Worm (Caenorhabditis elegans) whole organism, L4 larva: ENCODE results near the gene ekl-5.
A peak's percentile ranks its signal among the peaks of the same experiment; 100 is the strongest.

ENCODE experiments used
- Y5F2A.4 ChIP-seq: fragments of 200-800 bp; sonication (Bioruptor generic); optimal IDR thresholded peaks from 2 replicates; lab custom pipeline; 2018; ENCODE audit warnings: mild to moderate bottlenecking, missing genetic modification characterization, missing compliant biosample characterization
- ZK546.5 ChIP-seq, 2 experiments: sonication (generic microtip); optimal IDR thresholded peaks; 2 replicates each; lab custom pipeline; 2017; ENCODE audit warnings: missing biosample characterization in 2 of 2, missing genetic modification characterization in 2 of 2
- aha-1 ChIP-seq: fragments of 150-350 bp; peaks from one replicate; lab custom pipeline; 2014; ENCODE audit warnings: missing biosample characterization, missing genetic modification characterization
- ceh-20 ChIP-seq: fragments of 200-800 bp; sonication (Bioruptor generic); IDR thresholded peaks from 2 replicates; pipeline ENCODE4 v1.3.6; 2022; ENCODE audit warnings: missing genetic modification reagents, missing genetic modification characterization, missing compliant biosample characterization
- ces-1 ChIP-seq: fragments of 150-350 bp; sonication (generic microtip); optimal IDR thresholded peaks from 4 replicates; lab custom pipeline; 2014; ENCODE audit warnings: missing biosample characterization, missing genetic modification reagents, missing genetic modification characterization
- cey-2 ChIP-seq: sonication (generic microtip); optimal IDR thresholded peaks from 3 replicates; lab custom pipeline; 2017; ENCODE audit warnings: missing genetic modification characterization, mild to moderate bottlenecking, missing compliant biosample characterization, antibody characterized with exemption, borderline replicate concordance; ENCODE audit not compliant: insufficient read depth
- daf-16 ChIP-seq, 3 experiments: sonication (generic microtip); optimal IDR thresholded peaks; 2 replicates each; lab custom pipeline; 2016 to 2017; ENCODE audit warnings: missing genetic modification characterization in 3 of 3, missing genetic modification reagents in 3 of 3, mild to moderate bottlenecking in 2 of 3, missing compliant biosample characterization in 2 of 3, missing biosample characterization in 1 of 3, moderate library complexity in 1 of 3
- daf-19 ChIP-seq: fragments of 200-800 bp; sonication (Bioruptor generic); conservative IDR thresholded peaks from 2 replicates; pipeline ENCODE4 v1.3.6; 2022; ENCODE audit warnings: missing genetic modification characterization, missing compliant biosample characterization
- dmd-6 ChIP-seq: fragments of 200-800 bp; sonication (Bioruptor generic); IDR thresholded peaks from 2 replicates; pipeline ENCODE4 v1.3.6; 2022; ENCODE audit warnings: missing genetic modification reagents, missing genetic modification characterization, missing compliant biosample characterization
- duxl-1 ChIP-seq: sonication (generic microtip); optimal IDR thresholded peaks from 2 replicates; lab custom pipeline; 2016; ENCODE audit warnings: mild to moderate bottlenecking, missing genetic modification characterization, moderate library complexity, missing compliant biosample characterization; ENCODE audit not compliant: poor library complexity
- dve-1 ChIP-seq: sonication (generic microtip); optimal IDR thresholded peaks from 2 replicates; lab custom pipeline; 2017; ENCODE audit warnings: antibody characterized with exemption, mild to moderate bottlenecking, missing genetic modification characterization, missing compliant biosample characterization; ENCODE audit not compliant: insufficient read depth
- egl-43 ChIP-seq: fragments of 200-800 bp; sonication (Bioruptor generic); IDR thresholded peaks from 2 replicates; pipeline ENCODE4 v1.3.6; 2022; ENCODE audit warnings: missing genetic modification reagents, missing genetic modification characterization, missing compliant biosample characterization
- hlh-11 ChIP-seq: fragments of 200-800 bp; sonication (Bioruptor generic); optimal IDR thresholded peaks from 2 replicates; lab custom pipeline; 2018; ENCODE audit warnings: mild to moderate bottlenecking, missing genetic modification characterization, missing compliant biosample characterization
- hlh-30 ChIP-seq: sonication (generic microtip); optimal IDR thresholded peaks from 2 replicates; lab custom pipeline; 2017; ENCODE audit warnings: antibody characterized with exemption, mild to moderate bottlenecking, missing genetic modification characterization, missing compliant biosample characterization; ENCODE audit not compliant: insufficient read depth
- lin-39 ChIP-seq: fragments of 150-350 bp; optimal IDR thresholded peaks from 2 replicates; lab custom pipeline; 2014; ENCODE audit warnings: missing biosample characterization, missing genetic modification reagents, missing genetic modification characterization
- mdl-1 ChIP-seq, 2 experiments: fragments of 150-350 bp in 1 of 2; sonication (generic microtip) in 1 of 2; optimal IDR thresholded peaks; 2 replicates each; lab custom pipeline; 2014 to 2017; ENCODE audit warnings: missing biosample characterization in 2 of 2, missing genetic modification characterization in 2 of 2
- mdt-29 ChIP-seq: fragments of 200-800 bp; sonication (Bioruptor generic); IDR thresholded peaks from 2 replicates; pipeline ENCODE4 v1.3.6; 2022; ENCODE audit warnings: missing genetic modification reagents, missing genetic modification characterization, missing compliant biosample characterization
- nhr-10 ChIP-seq: fragments of 150-350 bp; optimal IDR thresholded peaks from 2 replicates; lab custom pipeline; 2014; ENCODE audit warnings: missing biosample characterization, missing genetic modification characterization
- nhr-11 ChIP-seq: fragments of 150-350 bp; optimal IDR thresholded peaks from 2 replicates; lab custom pipeline; 2014; ENCODE audit warnings: missing biosample characterization, missing genetic modification characterization
- nhr-25 ChIP-seq: sonication (generic microtip); optimal IDR thresholded peaks from 2 replicates; lab custom pipeline; 2017; ENCODE audit warnings: missing genetic modification characterization, mild to moderate bottlenecking, missing compliant biosample characterization, antibody characterized with exemption, moderate library complexity, borderline replicate concordance; ENCODE audit not compliant: insufficient read depth
- nhr-28 ChIP-seq: fragments of 150-350 bp; optimal IDR thresholded peaks from 2 replicates; lab custom pipeline; 2014; ENCODE audit warnings: missing biosample characterization, missing genetic modification characterization
- nhr-41 ChIP-seq: fragments of 200-800 bp; sonication (Bioruptor generic); IDR thresholded peaks from 2 replicates; pipeline ENCODE4 v1.3.6; 2022; ENCODE audit warnings: missing genetic modification reagents, missing genetic modification characterization, missing compliant biosample characterization
- php-3 ChIP-seq: fragments of 200-800 bp; sonication (Bioruptor generic); IDR thresholded peaks from 2 replicates; pipeline ENCODE4 v1.3.6; 2022; ENCODE audit warnings: missing genetic modification reagents, missing genetic modification characterization, missing compliant biosample characterization
- pqm-1 ChIP-seq: sonication (generic microtip); optimal IDR thresholded peaks from 2 replicates; lab custom pipeline; 2017; ENCODE audit warnings: missing biosample characterization, missing genetic modification characterization
- skn-1 ChIP-seq: fragments of 150-350 bp; optimal IDR thresholded peaks from 2 replicates; lab custom pipeline; 2014; ENCODE audit warnings: missing biosample characterization, missing genetic modification characterization
- spr-1 ChIP-seq: sonication (generic microtip); optimal IDR thresholded peaks from 2 replicates; lab custom pipeline; 2016; ENCODE audit warnings: mild to moderate bottlenecking, missing genetic modification characterization, missing compliant biosample characterization
- spr-3 ChIP-seq: fragments of 200-800 bp; sonication (Bioruptor generic); optimal IDR thresholded peaks from 2 replicates; lab custom pipeline; 2018; ENCODE audit warnings: mild to moderate bottlenecking, missing genetic modification characterization, missing compliant biosample characterization
- tra-1 ChIP-seq: fragments of 200-800 bp; sonication (Bioruptor generic); IDR thresholded peaks from 2 replicates; pipeline ENCODE4 v1.3.6; 2022; ENCODE audit warnings: missing genetic modification reagents, missing genetic modification characterization, missing compliant biosample characterization
- unc-130 ChIP-seq: sonication (generic microtip); optimal IDR thresholded peaks from 2 replicates; lab custom pipeline; 2016; ENCODE audit warnings: missing genetic modification reagents, missing genetic modification characterization, missing compliant biosample characterization
- unc-62 ChIP-seq, 3 experiments: fragments of 150-350 bp in 1 of 3; sonication (generic microtip); optimal IDR thresholded peaks in 2 of 3; peaks in 1 of 3; 1 replicate in 1 of 3; 2 replicates in 2 of 3; lab custom pipeline; 2014 to 2017; ENCODE audit warnings: missing biosample characterization in 3 of 3, missing genetic modification characterization in 3 of 3, missing genetic modification reagents in 3 of 3, missing genotype in 1 of 3
- zag-1 ChIP-seq: fragments of 150-350 bp; optimal IDR thresholded peaks from 2 replicates; lab custom pipeline; 2014; ENCODE audit warnings: missing biosample characterization, missing genetic modification characterization
- zip-11 ChIP-seq: fragments of 200-800 bp; sonication (Bioruptor generic); IDR thresholded peaks from 2 replicates; pipeline ENCODE4 v1.3.6; 2022; ENCODE audit warnings: missing genetic modification characterization, missing compliant biosample characterization
- ztf-11 ChIP-seq: fragments of 150-350 bp; optimal IDR thresholded peaks from 2 replicates; lab custom pipeline; 2014; ENCODE audit warnings: missing biosample characterization, missing genetic modification characterization

ekl-5 gene

DNA sequence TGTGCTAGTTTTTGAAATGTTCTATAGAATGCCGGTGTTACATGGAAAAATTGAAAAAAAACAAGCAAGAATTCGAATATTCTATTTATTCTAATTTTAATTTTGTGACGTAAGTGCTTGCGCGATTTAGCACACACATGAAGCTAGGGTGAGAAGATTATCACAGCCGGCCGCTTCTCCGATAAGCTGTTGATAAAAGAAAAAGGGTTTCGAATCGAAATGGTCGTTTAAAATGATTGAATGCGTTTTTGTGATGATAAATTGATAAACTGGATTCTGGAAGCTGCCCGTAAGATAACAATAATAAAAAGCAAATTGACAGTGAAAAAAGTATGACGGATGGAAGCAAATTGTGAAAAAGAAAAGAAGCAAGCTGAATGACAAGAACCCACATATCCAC lies 32.8 kb downstream of the ekl-5 start:
- peak; percentile 55 for TF ChIP-seq dve-1 (tag; lab: Kevin White, UChicago)
- TF ChIP-seq php-3 (GFP tag; lab: Robert Waterston, UW), result peak; percentile 88
- TF ChIP-seq Y5F2A.4 (GFP tag; lab: Kevin White, UChicago), result no peak
- no peak for TF ChIP-seq zag-1 (tag; lab: Kevin White, UChicago)
- peak; percentile 41 for TF ChIP-seq hlh-11 (tag; lab: Kevin White, UChicago)
- TF ChIP-seq spr-1 (tag; lab: Kevin White, UChicago), result no peak
- TF ChIP-seq daf-16 (GFP tag; optimal IDR thresholded peaks at IDR 0.05; lab: Kevin White, UChicago), result no peak
- TF ChIP-seq daf-16 (tag; optimal IDR thresholded peaks at IDR 0.05; lab: Kevin White, UChicago), result peak; percentile 36
- TF ChIP-seq dmd-6 (GFP tag; lab: Robert Waterston, UW), result peak; percentile 34; the same call in 1 of the 2 replicates

DNA sequence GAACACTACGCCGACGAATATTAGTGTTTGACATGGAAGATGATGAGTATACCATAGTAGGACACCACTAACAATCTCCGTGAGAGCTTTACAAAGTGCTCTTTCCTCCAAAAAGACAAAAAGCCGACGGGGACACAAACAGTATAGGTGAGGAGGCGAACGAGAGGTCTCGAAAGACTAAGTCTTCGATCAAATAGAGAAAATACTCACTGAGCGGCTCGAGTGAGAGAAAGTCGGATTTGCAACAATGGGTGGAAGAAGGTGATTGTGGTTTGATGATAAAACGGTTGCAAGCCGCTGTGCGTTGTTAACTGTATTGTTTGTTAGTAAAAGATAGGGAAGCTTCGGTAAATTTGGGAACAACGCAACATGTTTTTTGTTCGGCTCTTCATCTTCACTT lies 34.3 kb downstream of the ekl-5 start, which contains the start of gene hlb-1:
Gene hlb-1, minus strand, starts transcription at position 101 of the 400 bp plus-strand sequence.
- TF ChIP-seq unc-62 (GFP tag; optimal IDR thresholded peaks at IDR 0.05 in 1 of 2; lab: Kevin White, UChicago) (peak in 1 of 2 experiments; percentile 3), unc-62 (tag; optimal IDR thresholded peaks at IDR 0.05; lab: Kevin White, UChicago) (no peak), hlh-30 (tag; lab: Kevin White, UChicago) (no peak), ZK546.5 (tag; optimal IDR thresholded peaks at IDR 0.05; lab: Kevin White, UChicago) (no peak)

ce11 chrX:13881760-13882369 lies 35.1 kb downstream of the ekl-5 start:
- no peak for TF ChIP-seq daf-19
- TF ChIP-seq unc-130 (GFP tag; lab: Kevin White, UChicago), result no peak
- TF ChIP-seq duxl-1, result no peak
- no peak for TF ChIP-seq ztf-11
- peak; percentile 40 for TF ChIP-seq aha-1 (tag; lab: Kevin White, UChicago)

DNA sequence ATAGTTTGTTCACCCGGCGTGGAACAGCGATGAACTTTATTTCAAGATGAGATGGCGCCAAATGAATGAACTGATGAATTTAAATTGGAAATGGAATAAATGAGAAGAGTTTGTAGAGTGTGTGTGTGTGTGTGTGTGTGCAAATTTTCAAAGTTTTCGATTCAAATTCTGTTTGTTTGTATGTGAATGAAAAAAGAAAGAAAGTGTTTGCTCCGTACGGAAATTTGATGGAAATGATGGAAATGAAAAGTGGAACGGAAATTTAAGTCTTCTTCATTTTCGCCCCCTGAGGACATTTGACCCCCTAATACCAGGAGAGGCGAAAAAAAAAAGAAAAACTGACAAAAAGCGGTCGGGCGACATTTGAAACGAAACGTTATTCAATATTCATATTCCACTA lies 38.9 kb downstream of the ekl-5 start:
- no peak for TF ChIP-seq nhr-41 (GFP tag; lab: Robert Waterston, UW)
- TF ChIP-seq aha-1 (tag; lab: Kevin White, UChicago), result peak; percentile 92

- TF ChIP-seq pqm-1, result peak; percentile 15
- TF ChIP-seq unc-62 (GFP tag; optimal IDR thresholded peaks at IDR 0.05 in 1 of 2; lab: Kevin White, UChicago), result peak in 1 of 2 experiments; percentile 59
- no peak for TF ChIP-seq unc-62 (tag; optimal IDR thresholded peaks at IDR 0.05; lab: Kevin White, UChicago)
- no peak for TF ChIP-seq mdt-29 (GFP tag; lab: Robert Waterston, UW)
- no peak for TF ChIP-seq daf-16 (GFP tag; optimal IDR thresholded peaks at IDR 0.05; lab: Kevin White, UChicago)
- peak; percentile 75 for TF ChIP-seq daf-16 (tag; optimal IDR thresholded peaks at IDR 0.05; lab: Kevin White, UChicago)
Observed at ce11 chrX:13876860-13877259, 40.1 kb downstream of the ekl-5 start.

ce11 chrX:13875913-13876312 lies 41.1 kb downstream of the ekl-5 start:
- no peak for TF ChIP-seq spr-3
- TF ChIP-seq ces-1 (GFP tag; lab: Kevin White, UChicago), result peak; percentile 43
- peak in 1 of 2 experiments; percentile 47 for TF ChIP-seq unc-62 (GFP tag; optimal IDR thresholded peaks at IDR 0.05 in 1 of 2; lab: Kevin White, UChicago)
- no peak for TF ChIP-seq unc-62 (tag; optimal IDR thresholded peaks at IDR 0.05; lab: Kevin White, UChicago)

ce11 chrX:13873324-13873933 lies 43.5 kb downstream of the ekl-5 start:
- TF ChIP-seq mdl-1 (tag; optimal IDR thresholded peaks at IDR 0.05; lab: Kevin White, UChicago) (no peak), aha-1 (tag; lab: Kevin White, UChicago) (peak; percentile 87), dve-1 (tag; lab: Kevin White, UChicago) (no peak), zip-11 (GFP tag; lab: Robert Waterston, UW) (no peak), skn-1 (tag; lab: Kevin White, UChicago) (no peak), ceh-20 (0 out of 2 replicates have a peak, but pooled peaks have one; percentile 29), lin-39 (no peak), cey-2 (no peak), nhr-10 (tag; lab: Kevin White, UChicago) (no peak), hlh-11 (tag; lab: Kevin White, UChicago) (peak; percentile 42), nhr-11 (tag; lab: Kevin White, UChicago) (peak; percentile 46), nhr-25 (tag; lab: Kevin White, UChicago) (no peak), tra-1 (GFP tag; lab: Robert Waterston, UW) (0 out of 2 replicates have a peak, but pooled peaks have one; percentile 52), daf-16 (GFP tag; optimal IDR thresholded peaks at IDR 0.05; lab: Kevin White, UChicago) (peak in 1 of 2 experiments; percentile 85), daf-16 (tag; optimal IDR thresholded peaks at IDR 0.05; lab: Kevin White, UChicago) (no peak), nhr-28 (tag; lab: Kevin White, UChicago) (peak; percentile 6), egl-43 (no peak), unc-62 (GFP tag; optimal IDR thresholded peaks at IDR 0.05 in 1 of 2; lab: Kevin White, UChicago) (peak in 1 of 2 experiments; percentile 64), unc-62 (tag; optimal IDR thresholded peaks at IDR 0.05; lab: Kevin White, UChicago) (no peak)
